Fruit fly (Drosophila melanogaster) whole organism, embryonic: ENCODE results near the gene deltaCOP.

Source experiments
- Adf1 ChIP-seq: fragments of 200-800 bp; sonication (Bioruptor generic); IDR thresholded peaks from 2 replicates; pipeline ENCODE4 v1.3.6; 2022; ENCODE audit warnings: missing biosample characterization, missing genetic modification characterization
- Atf-2 ChIP-seq: fragments of 200-800 bp; sonication (Bioruptor generic); optimal IDR thresholded peaks from 2 replicates; lab custom pipeline; 2016; ENCODE audit warnings: missing biosample characterization, missing genetic modification characterization
- Awh ChIP-seq: fragments of 200-800 bp; sonication (Bioruptor generic); IDR thresholded peaks from 2 replicates; pipeline ENCODE4, ENCODE4 v1.3.6; 2022; ENCODE audit warnings: missing biosample characterization, missing genetic modification characterization
- CG10565 ChIP-seq: fragments of 200-800 bp; sonication (Bioruptor generic); optimal IDR thresholded peaks from 3 replicates; lab custom pipeline; 2016; ENCODE audit warnings: missing biosample characterization, mild to moderate bottlenecking, missing genetic modification characterization
- CG10979 ChIP-seq: fragments of 200-800 bp; sonication (Bioruptor generic); optimal IDR thresholded peaks from 2 replicates; lab custom pipeline; 2018; ENCODE audit warnings: missing biosample characterization, mild to moderate bottlenecking, missing genetic modification characterization, moderate library complexity
- CG1233 ChIP-seq: fragments of 200-800 bp; sonication (Bioruptor generic); optimal IDR thresholded peaks from 4 replicates; lab custom pipeline; 2018; ENCODE audit warnings: missing biosample characterization, mild to moderate bottlenecking, missing genetic modification characterization
- CG12391 ChIP-seq: fragments of 200-800 bp; sonication (Bioruptor generic); optimal IDR thresholded peaks from 3 replicates; lab custom pipeline; 2018; ENCODE audit warnings: missing biosample characterization, mild to moderate bottlenecking, missing genetic modification characterization, moderate library complexity
- CG1603 ChIP-seq: fragments of 200-800 bp; sonication (Bioruptor generic); optimal IDR thresholded peaks from 2 replicates; lab custom pipeline; 2019; ENCODE audit warnings: missing biosample characterization, mild to moderate bottlenecking, missing genetic modification characterization, moderate library complexity
- CG3163 ChIP-seq: fragments of 200-800 bp; sonication (Bioruptor generic); optimal IDR thresholded peaks from 3 replicates; lab custom pipeline; 2016; ENCODE audit warnings: missing biosample characterization, missing genetic modification characterization
- CG33213 ChIP-seq: fragments of 200-800 bp; sonication (Bioruptor generic); optimal IDR thresholded peaks from 3 replicates; lab custom pipeline; 2016; ENCODE audit warnings: missing biosample characterization, missing genetic modification characterization
- CG3407 ChIP-seq: fragments of 200-800 bp; sonication (Bioruptor generic); optimal IDR thresholded peaks from 2 replicates; lab custom pipeline; 2018; ENCODE audit warnings: missing biosample characterization, mild to moderate bottlenecking, missing genetic modification characterization
- CG4328 ChIP-seq: fragments of 200-800 bp; sonication (Bioruptor generic); optimal IDR thresholded peaks from 3 replicates; lab custom pipeline; 2017; ENCODE audit warnings: missing biosample characterization, missing genetic modification reagents, missing genetic modification characterization
- CG4854 ChIP-seq: fragments of 200-800 bp; sonication (Bioruptor generic); optimal IDR thresholded peaks from 2 replicates; lab custom pipeline; 2016; ENCODE audit warnings: missing biosample characterization, missing genetic modification characterization, inconsistent platforms
- CG6175 ChIP-seq: fragments of 200-800 bp; sonication (Bioruptor generic); IDR thresholded peaks from 3 replicates; pipeline ENCODE4 v1.3.6; 2022; ENCODE audit warnings: missing biosample characterization, missing genetic modification characterization
- CG6654 ChIP-seq: fragments of 200-800 bp; sonication (Bioruptor generic); optimal IDR thresholded peaks from 2 replicates; lab custom pipeline; 2017; ENCODE audit warnings: missing biosample characterization, mild to moderate bottlenecking, missing genetic modification characterization
- CG6791 ChIP-seq: fragments of 200-800 bp; sonication (Bioruptor generic); IDR thresholded peaks from 3 replicates; pipeline ENCODE4 v1.3.6; 2022; ENCODE audit warnings: missing biosample characterization, missing genetic modification characterization; ENCODE audit not compliant: partially characterized antibody
- CG7987 ChIP-seq: fragments of 200-800 bp; sonication (Bioruptor generic); optimal IDR thresholded peaks from 2 replicates; lab custom pipeline; 2018; ENCODE audit warnings: missing biosample characterization, mild to moderate bottlenecking, missing genetic modification characterization, moderate library complexity
- CG9609 ChIP-seq: fragments of 200-800 bp; sonication (Bioruptor generic); optimal IDR thresholded peaks from 3 replicates; lab custom pipeline; 2016; ENCODE audit warnings: missing biosample characterization, missing genetic modification characterization
- CG9817 ChIP-seq: fragments of 200-800 bp; sonication (Bioruptor generic); optimal IDR thresholded peaks from 2 replicates; lab custom pipeline; 2018; ENCODE audit warnings: missing biosample characterization, mild to moderate bottlenecking, missing genetic modification characterization, moderate library complexity
- Camta ChIP-seq: fragments of 200-800 bp; sonication (Bioruptor generic); optimal IDR thresholded peaks from 2 replicates; lab custom pipeline; 2016; ENCODE audit warnings: missing biosample characterization, missing genetic modification characterization
- Dref ChIP-seq: fragments of 200-800 bp; sonication (Bioruptor generic); IDR thresholded peaks from 2 replicates; pipeline ENCODE4 v1.3.6; 2022; ENCODE audit warnings: missing biosample characterization, missing genetic modification characterization
- Fer2 ChIP-seq: fragments of 200-800 bp; sonication (Bioruptor generic); optimal IDR thresholded peaks from 2 replicates; lab custom pipeline; 2018; ENCODE audit warnings: missing biosample characterization, mild to moderate bottlenecking, missing genetic modification characterization, moderate library complexity
- HLHmδ ChIP-seq: fragments of 200-800 bp; sonication (Bioruptor generic); optimal IDR thresholded peaks from 2 replicates; lab custom pipeline; 2018; ENCODE audit warnings: missing biosample characterization, mild to moderate bottlenecking, missing genetic modification characterization, moderate library complexity
- Hmr ChIP-seq: fragments of 200-800 bp; sonication (Bioruptor generic); optimal IDR thresholded peaks from 3 replicates; lab custom pipeline; 2017; ENCODE audit warnings: mild to moderate bottlenecking, missing biosample characterization, missing genetic modification reagents, missing genetic modification characterization
- Mad ChIP-seq: fragments of 200-800 bp; sonication (Bioruptor generic); optimal IDR thresholded peaks from 2 replicates; lab custom pipeline; 2016; ENCODE audit warnings: missing biosample characterization, missing genetic modification characterization
- Meics ChIP-seq: fragments of 200-800 bp; sonication (Bioruptor generic); optimal IDR thresholded peaks from 2 replicates; lab custom pipeline; 2017; ENCODE audit warnings: missing biosample characterization, mild to moderate bottlenecking, missing genetic modification characterization
- NC2β ChIP-seq: fragments of 200-800 bp; sonication (Bioruptor generic); optimal IDR thresholded peaks from 2 replicates; lab custom pipeline; 2016; ENCODE audit warnings: missing biosample characterization, missing genetic modification characterization
- NK7.1 ChIP-seq: fragments of 200-800 bp; sonication (Bioruptor generic); optimal IDR thresholded peaks from 3 replicates; lab custom pipeline; 2016; ENCODE audit warnings: missing biosample characterization, missing genetic modification characterization
- Sry-δ ChIP-seq: fragments of 200-800 bp; sonication (Bioruptor generic); optimal IDR thresholded peaks from 2 replicates; lab custom pipeline; 2016; ENCODE audit warnings: missing biosample characterization, missing genetic modification characterization
- Stat92E ChIP-seq, 3 experiments: fragments of >200 bp in 2 of 3; fragments of 200-800 bp in 1 of 3; sonication (Bioruptor generic) in 1 of 3; optimal IDR thresholded peaks; 2 replicates each; lab custom pipeline; 2017 to 2019; ENCODE audit warnings: missing biosample characterization in 3 of 3, missing genetic modification characterization in 3 of 3, mild to moderate bottlenecking in 1 of 3, moderate library complexity in 1 of 3
- Trl ChIP-seq, 3 experiments: fragments of >200 bp in 2 of 3; fragments of 200-800 bp in 1 of 3; sonication (Bioruptor generic) in 1 of 3; optimal IDR thresholded peaks; 2 replicates in 1 of 3; 3 replicates in 2 of 3; lab custom pipeline; 2016 to 2017; ENCODE audit warnings: missing biosample characterization in 1 of 3, missing genetic modification characterization in 1 of 3
- Vsx1 ChIP-seq: fragments of 200-800 bp; sonication (Bioruptor generic); optimal IDR thresholded peaks from 2 replicates; lab custom pipeline; 2017; ENCODE audit warnings: missing biosample characterization, mild to moderate bottlenecking, missing genetic modification characterization, missing genetic modification reagents
- Xbp1 ChIP-seq: fragments of 200-800 bp; sonication (Bioruptor generic); optimal IDR thresholded peaks from 3 replicates; lab custom pipeline; 2016; ENCODE audit warnings: missing biosample characterization, mild to moderate bottlenecking, missing genetic modification characterization
- aop ChIP-seq: fragments of 200-800 bp; sonication (Bioruptor generic); IDR thresholded peaks from 2 replicates; pipeline ENCODE4 v1.3.6; 2022; ENCODE audit warnings: missing biosample characterization, missing genetic modification characterization
- ash1 ChIP-seq: fragments of 200-800 bp; sonication (Bioruptor generic); optimal IDR thresholded peaks from 2 replicates; lab custom pipeline; 2018; ENCODE audit warnings: missing biosample characterization, mild to moderate bottlenecking, missing genetic modification characterization
- ato ChIP-seq: fragments of 200-800 bp; sonication (Bioruptor generic); IDR thresholded peaks from 2 replicates; pipeline ENCODE4 v1.3.6; 2022; ENCODE audit warnings: missing biosample characterization, missing genetic modification characterization; ENCODE audit not compliant: partially characterized antibody
- bab2 ChIP-seq: fragments of 200-800 bp; sonication (Bioruptor generic); optimal IDR thresholded peaks from 2 replicates; lab custom pipeline; 2016; ENCODE audit warnings: missing biosample characterization, missing genetic modification characterization
- dysf ChIP-seq: fragments of 200-800 bp; sonication (Bioruptor generic); IDR thresholded peaks from 3 replicates; pipeline ENCODE4 v1.3.6; 2022; ENCODE audit warnings: missing biosample characterization, missing genetic modification characterization
- esg ChIP-seq: fragments of 200-800 bp; sonication (Bioruptor generic); conservative IDR thresholded peaks from 2 replicates; pipeline ENCODE4 v1.3.6; 2022; ENCODE audit warnings: missing biosample characterization, missing genetic modification characterization
- ewg ChIP-seq: fragments of 200-800 bp; sonication (Bioruptor generic); optimal IDR thresholded peaks from 3 replicates; lab custom pipeline; 2017; ENCODE audit warnings: mild to moderate bottlenecking, missing biosample characterization, missing genetic modification reagents, missing genetic modification characterization
- insv ChIP-seq, 2 experiments: fragments of 200-800 bp; sonication (Bioruptor generic); optimal IDR thresholded peaks; 3 replicates each; lab custom pipeline; 2016 to 2018; ENCODE audit warnings: missing biosample characterization in 2 of 2, missing genetic modification characterization in 2 of 2
- jumu ChIP-seq: fragments of 200-800 bp; sonication (Bioruptor generic); optimal IDR thresholded peaks from 3 replicates; lab custom pipeline; 2016; ENCODE audit warnings: missing biosample characterization, missing genetic modification characterization
- onecut ChIP-seq: fragments of 200-800 bp; sonication (Bioruptor generic); IDR thresholded peaks from 2 replicates; pipeline ENCODE4 v1.3.6; 2022; ENCODE audit warnings: missing biosample characterization, missing genetic modification characterization
- sd ChIP-seq: fragments of 200-800 bp; sonication (Bioruptor generic); optimal IDR thresholded peaks from 3 replicates; lab custom pipeline; 2018; ENCODE audit warnings: missing biosample characterization, mild to moderate bottlenecking, missing genetic modification characterization, moderate library complexity
- slp2 ChIP-seq: fragments of 200-800 bp; sonication (Bioruptor generic); optimal IDR thresholded peaks from 2 replicates; lab custom pipeline; 2016; ENCODE audit warnings: missing biosample characterization, missing genetic modification characterization
- tgo ChIP-seq: fragments of 200-800 bp; sonication (Bioruptor generic); IDR thresholded peaks from 3 replicates; pipeline ENCODE4 v1.3.6; 2022; ENCODE audit warnings: missing biosample characterization, missing genetic modification characterization
- trh ChIP-seq: fragments of 200-800 bp; sonication (Bioruptor generic); optimal IDR thresholded peaks from 2 replicates; lab custom pipeline; 2016; ENCODE audit warnings: missing biosample characterization, missing genetic modification characterization
- tx ChIP-seq: fragments of 200-800 bp; sonication (Bioruptor generic); optimal IDR thresholded peaks from 2 replicates; lab custom pipeline; 2016; ENCODE audit warnings: missing biosample characterization, missing genetic modification characterization
- zf30C ChIP-seq: fragments of 200-800 bp; sonication (Bioruptor generic); optimal IDR thresholded peaks from 3 replicates; lab custom pipeline; 2018; ENCODE audit warnings: missing biosample characterization, mild to moderate bottlenecking, missing genetic modification characterization

The deltaCOP gene

DNA sequence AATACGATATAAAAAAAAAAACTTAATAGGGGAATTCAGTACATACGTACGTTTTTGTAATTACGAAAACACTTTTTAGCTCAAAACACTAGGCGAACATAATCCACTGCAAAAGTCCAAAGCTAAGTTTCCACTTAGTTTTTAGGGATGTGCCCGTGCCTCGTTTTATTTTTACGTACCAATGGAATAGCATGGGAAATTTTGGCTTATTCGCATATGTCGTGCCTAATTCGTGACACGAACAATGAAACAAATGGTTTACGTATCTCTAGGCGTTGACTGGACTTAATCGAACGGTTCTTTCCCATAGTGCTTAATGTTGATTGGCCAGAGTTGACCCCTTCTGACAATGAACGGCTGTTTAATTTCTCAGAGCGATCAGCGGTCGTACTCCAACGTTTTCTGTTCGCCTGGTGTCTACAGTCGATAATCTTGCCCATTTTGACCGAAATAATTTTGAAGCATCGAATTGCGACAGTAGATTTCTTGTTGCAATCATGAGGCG lies 18.1 kb upstream of the deltaCOP start, which contains the start of gene CG14818 (continued):
- TF ChIP-seq Mad (GFP tag; lab: Kevin White, UChicago) (peak; percentile 53), HLHmδ (GFP tag; lab: Kevin White, UChicago) (no peak), ato (GFP tag; lab: Robert Waterston, UW) (peak; percentile 46; the same call in 1 of the 2 replicates), CG10565 (GFP tag; lab: Kevin White, UChicago) (no peak), Atf-2 (GFP tag; lab: Kevin White, UChicago) (peak; percentile 53), zf30C (no peak), slp2 (GFP tag; lab: Kevin White, UChicago) (peak; percentile 68), NC2β (GFP tag; lab: Kevin White, UChicago) (no peak), tx (peak; percentile 24), aop (GFP tag; lab: Robert Waterston, UW) (no peak), ewg (peak; percentile 2), sd (tag; lab: Kevin White, UChicago) (no peak), onecut (GFP tag; lab: Robert Waterston, UW) (no peak; the same call in 1 of the 2 replicates), insv (GFP tag; optimal IDR thresholded peaks at IDR 0.05; lab: Kevin White, UChicago) (peak in 1 of 2 experiments; percentile 81), Sry-δ (GFP tag; lab: Kevin White, UChicago) (peak; percentile 88), CG10979 (tag; lab: Kevin White, UChicago) (peak; percentile 37), Awh (GFP tag; lab: Robert Waterston, UW) (no peak), CG1233 (GFP tag; lab: Kevin White, UChicago) (peak; percentile 38), jumu (GFP tag; lab: Kevin White, UChicago) (peak; percentile 54), esg (GFP tag; lab: Robert Waterston, UW) (peak; percentile 31; the same call in 1 of the 2 replicates), CG3407 (GFP tag; lab: Kevin White, UChicago) (no peak), CG6791 (peak; percentile 81), bab2 (peak; percentile 44), CG6175 (GFP tag; lab: Robert Waterston, UW) (no peak), Trl (optimal IDR thresholded peaks at IDR 0.05; lab: Kevin White, UChicago) (no peak), Trl (GFP tag; optimal IDR thresholded peaks at IDR 0.05; lab: Kevin White, UChicago) (peak; percentile 69), dysf (peak; percentile 73; the same call in 1 of the 3 replicates), ash1 (no peak), NK7.1 (GFP tag; lab: Kevin White, UChicago) (peak; percentile 27), CG12391 (peak; percentile 61), Hmr (peak; percentile 70), CG33213 (peak; percentile 70), Fer2 (tag; lab: Kevin White, UChicago) (peak; percentile 45), trh (GFP tag; lab: Kevin White, UChicago) (no peak), CG9609 (GFP tag; lab: Kevin White, UChicago) (peak; percentile 64), Vsx1 (GFP tag; lab: Kevin White, UChicago) (no peak), CG7987 (no peak), Xbp1 (peak; percentile 61), Meics (peak; percentile 52), Stat92E (GFP tag; optimal IDR thresholded peaks at IDR 0.05; lab: Kevin White, UChicago) (no peak), CG6654 (GFP tag; lab: Kevin White, UChicago) (peak; percentile 17), CG4854 (GFP tag; lab: Kevin White, UChicago) (no peak), CG9817 (tag; lab: Kevin White, UChicago) (peak; percentile 78), CG3163 (peak; percentile 31), CG1603 (tag; lab: Kevin White, UChicago) (peak; percentile 63), tgo (GFP tag; lab: Robert Waterston, UW) (peak; percentile 58; the same call in 2 of the 3 replicates), Dref (no peak), Adf1 (GFP tag; lab: Robert Waterston, UW) (peak; percentile 35; the same call in 1 of the 2 replicates), CG4328 (peak; percentile 60), Camta (GFP tag; lab: Kevin White, UChicago) (peak; percentile 64)
